Fruit fly (Drosophila melanogaster) whole organism, adult: Measurements from ENCODE around the gene baf.

Experiments used
- CG5204 ChIP-seq: fragments of 200-800 bp; sonication (Bioruptor generic); optimal IDR thresholded peaks from 2 replicates; lab custom pipeline; 2016; ENCODE audit warnings: missing biosample characterization, missing genetic modification characterization
- CG7101 ChIP-seq: fragments of 200-800 bp; sonication (Bioruptor generic); optimal IDR thresholded peaks from 2 replicates; lab custom pipeline; 2018; ENCODE audit warnings: missing biosample characterization, mild to moderate bottlenecking, missing genetic modification characterization, moderate library complexity
- Clk ChIP-seq: fragments of 200-800 bp; sonication (Bioruptor generic); optimal IDR thresholded peaks from 2 replicates; lab custom pipeline; 2017; ENCODE audit warnings: missing biosample characterization, missing genetic modification characterization
- bab1 ChIP-seq: fragments of 200-800 bp; sonication (Bioruptor generic); optimal IDR thresholded peaks from 3 replicates; lab custom pipeline; 2019; ENCODE audit warnings: missing biosample characterization, mild to moderate bottlenecking, missing genetic modification characterization, moderate library complexity
- cnc ChIP-seq, 2 experiments: fragments of >200 bp; optimal IDR thresholded peaks; 2 replicates each; lab custom pipeline; 2017
- kay ChIP-seq: fragments of 200-800 bp; sonication (Bioruptor generic); peaks from one replicate; lab custom pipeline; 2016; ENCODE audit warnings: missing biosample characterization, missing genetic modification characterization, borderline replicate concordance

- TF ChIP-seq Clk (GFP tag; lab: Kevin White, UChicago) (no peak), kay (GFP tag; lab: Kevin White, UChicago) (no peak), bab1 (GFP tag; lab: Kevin White, UChicago) (peak; percentile 22), CG5204 (GFP tag; lab: Kevin White, UChicago) (no peak), cnc (optimal IDR thresholded peaks at IDR 0.05; lab: Kevin White, UChicago) (no peak), CG7101 (tag; lab: Kevin White, UChicago) (peak; percentile 1)
Observed at dm6 chr2L:8031588-8031987, 2.3 kb downstream of the baf start.
